Worm (Caenorhabditis elegans): ENCODE data around the gene clip-1.
A peak's percentile ranks its signal among the peaks of the same experiment; 100 is the strongest.

Gene clip-1

DNA sequence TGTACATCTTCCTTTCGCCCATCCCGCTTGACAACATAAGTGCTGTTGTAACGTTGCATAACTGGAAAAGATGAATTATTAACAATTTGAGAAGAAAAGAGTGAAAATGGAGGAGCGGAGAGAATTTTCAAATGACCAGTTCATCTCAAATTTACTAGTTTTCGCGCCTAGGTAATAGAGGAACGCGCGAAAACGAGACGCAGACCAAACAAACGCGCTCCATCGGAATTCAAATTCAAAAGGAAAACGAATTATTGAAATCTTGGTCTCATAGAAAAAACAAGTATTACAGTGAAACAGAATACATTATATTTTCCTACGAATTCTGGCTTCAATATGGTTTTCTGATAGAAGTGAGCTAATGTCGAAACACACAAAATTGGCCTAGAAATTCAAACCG, 40.7 kb downstream of the clip-1 start (continued):
- peak; percentile 39 for TF ChIP-seq mes-2 (tag; optimal IDR thresholded peaks at IDR 0.05; ENCODE audit: poor library complexity, severe bottlenecking)
- TF ChIP-seq mdt-29 (GFP tag; IDR thresholded peaks at IDR 0.05), result no peak
- peak in 1 of 2 experiments; percentile 66 for TF ChIP-seq lsy-2 (tag; optimal IDR thresholded peaks at IDR 0.05)
- TF ChIP-seq ceh-28 (tag; optimal IDR thresholded peaks at IDR 0.05), result no peak
- TF ChIP-seq unc-39 (tag; optimal IDR thresholded peaks at IDR 0.05), result no peak
- TF ChIP-seq F44E2.7 (GFP tag; IDR thresholded peaks at IDR 0.05), result no peak
- no peak for TF ChIP-seq gei-8 (GFP tag; optimal IDR thresholded peaks at IDR 0.05)
- no peak for TF ChIP-seq nhr-6 (tag; optimal IDR thresholded peaks at IDR 0.05)
- TF ChIP-seq lin-1 (GFP tag; IDR thresholded peaks at IDR 0.05), result no peak
- no peak for TF ChIP-seq fos-1 (tag; optimal IDR thresholded peaks at IDR 0.05)
- TF ChIP-seq vab-7 (GFP tag; IDR thresholded peaks at IDR 0.05), result no peak
- no peak for TF ChIP-seq nhr-25 (tag; optimal IDR thresholded peaks at IDR 0.05; ENCODE audit: borderline replicate concordance, insufficient read depth)
- TF ChIP-seq pqm-1 (tag; optimal IDR thresholded peaks at IDR 0.05), result no peak
- TF ChIP-seq nhr-237 (tag; optimal IDR thresholded peaks at IDR 0.05), result no peak
- TF ChIP-seq Y48G9A.11 (GFP tag; IDR thresholded peaks at IDR 0.05), result no peak
- no peak for TF ChIP-seq rbr-2 (tag; optimal IDR thresholded peaks at IDR 0.05)
- peak; percentile 30 for TF ChIP-seq hlh-11 (tag; optimal IDR thresholded peaks at IDR 0.05)
- no peak for TF ChIP-seq nhr-42 (GFP tag; IDR thresholded peaks at IDR 0.05)
- TF ChIP-seq spr-3 (GFP tag; optimal IDR thresholded peaks at IDR 0.05), result no peak
- TF ChIP-seq dmd-8 (GFP tag; IDR thresholded peaks at IDR 0.05), result no peak
- no peak for TF ChIP-seq hif-1 (tag; optimal IDR thresholded peaks at IDR 0.05)
- TF ChIP-seq attf-4 (tag; optimal IDR thresholded peaks at IDR 0.05), result no peak
- no peak for TF ChIP-seq F26F4.8 (GFP tag; conservative IDR thresholded peaks at IDR 0.05)
- TF ChIP-seq ceh-82 (tag; optimal IDR thresholded peaks at IDR 0.05), result no peak
- TF ChIP-seq nhr-10 (tag; optimal IDR thresholded peaks at IDR 0.05), result no peak
- no peak for TF ChIP-seq ZK546.5 (tag; optimal IDR thresholded peaks at IDR 0.05)

DNA sequence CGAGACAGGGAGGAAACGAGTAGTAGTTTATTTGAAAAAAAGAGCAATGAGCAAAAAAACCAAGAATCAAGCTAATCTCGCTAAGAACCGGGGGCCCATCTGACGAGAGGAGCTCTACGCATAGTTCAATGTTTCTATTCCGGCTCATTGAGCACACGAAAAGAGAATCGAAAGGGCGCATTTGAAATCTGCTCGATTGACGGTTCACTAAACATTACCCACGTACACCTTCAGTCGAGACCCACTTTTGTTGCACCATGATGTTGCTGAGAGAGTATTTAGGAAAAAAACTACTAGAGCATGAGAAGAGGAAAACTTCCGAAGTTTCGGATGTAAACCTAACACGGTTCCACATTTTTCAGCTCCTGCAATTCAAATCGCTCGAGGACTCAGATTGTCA, 43.9 kb downstream of the clip-1 start:
- no peak for TF ChIP-seq ztf-11 (tag; optimal IDR thresholded peaks at IDR 0.05)
- TF ChIP-seq D1046.2 (GFP tag; IDR thresholded peaks at IDR 0.05), result no peak
- TF ChIP-seq lin-29 (GFP tag; IDR thresholded peaks at IDR 0.05), result no peak
- no peak for TF ChIP-seq ama-1 (optimal IDR thresholded peaks at IDR 0.05)
- TF ChIP-seq F26F4.8 (GFP tag; conservative IDR thresholded peaks at IDR 0.05), result no peak
- TF ChIP-seq nhr-42 (GFP tag; IDR thresholded peaks at IDR 0.05), result no peak
- TF ChIP-seq daf-12 (tag; optimal IDR thresholded peaks at IDR 0.05), result no peak
- no peak for TF ChIP-seq aly-2 (tag; optimal IDR thresholded peaks at IDR 0.05)
- no peak for TF ChIP-seq nhr-41 (GFP tag; IDR thresholded peaks at IDR 0.05)
- TF ChIP-seq nhr-102 (tag; optimal IDR thresholded peaks at IDR 0.05), result no peak

DNA sequence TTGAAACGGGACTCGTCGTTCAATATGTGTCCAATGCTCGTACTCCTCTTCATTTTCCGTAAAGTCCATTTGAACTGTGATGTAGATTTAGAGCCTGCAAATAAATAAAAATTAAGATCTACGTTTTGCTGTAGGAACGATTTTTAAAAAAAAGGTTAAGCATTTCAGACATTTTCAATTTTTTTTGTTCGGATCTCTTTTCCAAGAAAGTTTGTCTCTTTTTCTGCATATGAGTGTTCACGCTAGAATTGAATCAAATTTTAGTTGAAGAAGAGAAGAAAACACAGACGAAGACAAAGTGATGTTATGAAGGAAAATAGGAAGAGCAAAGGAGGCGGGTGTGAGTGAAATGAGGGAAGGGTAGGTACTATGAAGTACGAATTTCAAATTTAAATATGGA, 53.5 kb downstream of the clip-1 start, which contains the start of gene npr-29:
npr-29 (minus strand) TSS at position 101 of the 400 bp plus-strand sequence.
- TF ChIP-seq nhr-237 (tag; optimal IDR thresholded peaks at IDR 0.05), result no peak
